Worm (Caenorhabditis elegans): Measurements from ENCODE around the gene ZC168.2.
"Not testable (repeated sequence)": the region's sequence is repeated elsewhere in the genome, so short reads cannot be mapped to it uniquely, and the experiment has no call there.

Gene ZC168.2

ce11 chrIV:10750041-10750440 is 22.2 kb downstream of the ZC168.2 start, which contains the start of gene T25B9.1:
Gene T25B9.1 (minus strand): TSS chrIV:10750141.
- TF ChIP-seq lin-29 (GFP tag; IDR thresholded peaks at IDR 0.05): no peak
- TF ChIP-seq aly-2 (tag; optimal IDR thresholded peaks at IDR 0.05): no peak
- TF ChIP-seq nhr-42 (GFP tag; IDR thresholded peaks at IDR 0.05): no peak
- TF ChIP-seq sdz-12 (GFP tag; optimal IDR thresholded peaks at IDR 0.05): no peak
- TF ChIP-seq fkh-10 (GFP tag; optimal IDR thresholded peaks at IDR 0.05): no peak
- no peak for TF ChIP-seq daf-19 (GFP tag; conservative IDR thresholded peaks at IDR 0.05)
- TF ChIP-seq lsy-2 (tag; optimal IDR thresholded peaks at IDR 0.05): no peak
- no peak for TF ChIP-seq unc-130 (GFP tag; optimal IDR thresholded peaks at IDR 0.05)
- TF ChIP-seq dpl-1 (GFP tag; optimal IDR thresholded peaks at IDR 0.05): no peak

DNA sequence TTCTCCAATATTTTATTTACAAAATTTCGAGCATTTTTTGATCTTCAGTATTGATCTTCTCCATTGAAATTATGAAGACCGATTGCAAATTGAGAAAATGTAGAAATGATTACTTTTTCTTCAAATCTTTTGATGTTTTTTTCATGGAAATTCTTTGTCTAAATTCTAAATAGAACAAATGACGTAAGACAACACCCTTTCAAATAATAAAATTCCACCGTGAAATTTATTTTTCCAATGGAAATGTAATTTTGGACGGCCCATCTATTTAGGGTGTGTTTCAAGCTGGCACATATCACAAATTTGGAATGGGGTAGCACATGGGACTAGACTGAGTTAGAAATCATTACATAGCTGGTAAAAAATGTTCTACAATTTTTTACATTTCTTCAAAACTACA is 23.9 kb downstream of the ZC168.2 start, which contains the start of gene T25B9.2:
T25B9.2 (minus strand) TSS at position 101 of the 400 bp plus-strand sequence.
- not testable (repeated sequence) for TF ChIP-seq nhr-6 (tag; optimal IDR thresholded peaks at IDR 0.05); madf-5 (GFP tag; IDR thresholded peaks at IDR 0.05); set-16 (GFP tag; IDR thresholded peaks at IDR 0.05)

ce11 chrIV:10754685-10755084 is 26.9 kb downstream of the ZC168.2 start, which contains the start of gene T25B9.5:
Gene T25B9.5 (minus strand): TSS chrIV:10754785.
- TF ChIP-seq madf-9 (GFP tag; conservative IDR thresholded peaks at IDR 0.05): no peak
- no peak for TF ChIP-seq F37D6.2 (tag; optimal IDR thresholded peaks at IDR 0.05)
- no peak for TF ChIP-seq madf-5 (GFP tag; IDR thresholded peaks at IDR 0.05)
- TF ChIP-seq ceh-62 (tag; optimal IDR thresholded peaks at IDR 0.05): no peak
- no peak for TF ChIP-seq ceh-28 (tag; optimal IDR thresholded peaks at IDR 0.05)
- TF ChIP-seq nhr-28 (tag; optimal IDR thresholded peaks at IDR 0.05): no peak
- no peak for TF ChIP-seq Y5F2A.4 (GFP tag; optimal IDR thresholded peaks at IDR 0.05)
- TF ChIP-seq hlh-30 (tag; optimal IDR thresholded peaks at IDR 0.05; ENCODE audit: insufficient read depth): no peak
- no peak for TF ChIP-seq pqm-1 (tag; optimal IDR thresholded peaks at IDR 0.05)
- TF ChIP-seq dpl-1 (GFP tag; optimal IDR thresholded peaks at IDR 0.05): no peak
- TF ChIP-seq egl-43 (GFP tag; IDR thresholded peaks at IDR 0.05): no peak
- no peak for TF ChIP-seq nhr-48 (tag; optimal IDR thresholded peaks at IDR 0.05)
- no peak for TF ChIP-seq ztf-7 (tag; optimal IDR thresholded peaks at IDR 0.05)
- no peak for TF ChIP-seq ceh-32 (tag; optimal IDR thresholded peaks at IDR 0.05; ENCODE audit: poor library complexity)
- no peak for TF ChIP-seq unc-62 (GFP tag; optimal IDR thresholded peaks at IDR 0.05 in 1 of 2)
- no peak for TF ChIP-seq unc-62 (tag; optimal IDR thresholded peaks at IDR 0.05)

DNA sequence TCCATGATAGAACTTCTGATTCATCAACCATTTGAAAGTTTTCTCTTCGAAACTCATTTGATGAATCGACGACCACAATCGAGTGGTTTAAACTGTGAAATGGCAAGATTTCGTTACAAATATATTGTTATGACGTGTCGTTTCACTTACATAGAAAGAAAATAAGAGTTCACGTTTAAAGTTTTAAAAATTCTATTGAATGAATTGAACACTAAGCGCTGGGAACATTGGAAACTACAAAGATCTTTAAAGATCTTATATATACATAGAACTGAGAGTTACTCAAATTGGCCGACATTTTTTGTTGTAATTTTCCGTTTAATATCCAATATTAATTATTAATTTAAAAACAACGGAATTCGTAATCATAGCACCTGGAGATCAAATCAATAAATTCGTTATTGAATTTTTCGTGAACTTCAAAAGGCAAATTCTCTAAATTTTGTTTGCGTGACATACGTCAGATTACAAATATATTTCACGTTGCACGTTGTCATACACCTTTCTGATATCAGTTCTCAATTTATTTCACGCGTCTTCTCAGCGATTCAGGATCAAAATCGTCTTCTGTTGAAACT is 29.9 kb downstream of the ZC168.2 start, which contains the start of the genes T25B9.4 and T25B9.6:
T25B9.4 (minus strand) TSS at position 101 of the 578 bp plus-strand sequence.
T25B9.6 (plus strand) TSS at position 528 of the 578 bp plus-strand sequence.
- TF ChIP-seq spr-3 (GFP tag; optimal IDR thresholded peaks at IDR 0.05) (no peak), dmd-6 (GFP tag; IDR thresholded peaks at IDR 0.05) (no peak), nhr-76 (tag; optimal IDR thresholded peaks at IDR 0.05) (no peak), attf-4 (tag; optimal IDR thresholded peaks at IDR 0.05) (no peak), ztf-7 (tag; optimal IDR thresholded peaks at IDR 0.05) (no peak), fkh-10 (GFP tag; optimal IDR thresholded peaks at IDR 0.05) (no peak), fos-1 (tag; optimal IDR thresholded peaks at IDR 0.05) (no peak), lin-1 (GFP tag; IDR thresholded peaks at IDR 0.05) (no peak), nhr-25 (tag; optimal IDR thresholded peaks at IDR 0.05; ENCODE audit: borderline replicate concordance, insufficient read depth) (no peak), sdz-12 (GFP tag; optimal IDR thresholded peaks at IDR 0.05) (no peak), lin-29 (GFP tag; IDR thresholded peaks at IDR 0.05) (no peak), madf-9 (GFP tag; conservative IDR thresholded peaks at IDR 0.05) (no peak), jun-1 (tag; optimal IDR thresholded peaks at IDR 0.05) (no peak), mep-1 (tag; optimal IDR thresholded peaks at IDR 0.05) (no peak), ceh-44 (GFP tag; IDR thresholded peaks at IDR 0.05) (no peak), F10B5.3 (tag; optimal IDR thresholded peaks at IDR 0.05) (no peak)
